Fruit fly (Drosophila melanogaster) whole organism: ENCODE results near the gene Kdm2.

Experiments
- CG8478 ChIP-seq: fragments of >200 bp; optimal IDR thresholded peaks from 2 replicates; lab custom pipeline; 2018; ENCODE audit warnings: inconsistent platforms
- Dll ChIP-seq: fragments of >200 bp; optimal IDR thresholded peaks from 2 replicates; lab custom pipeline; 2017
- EcR ChIP-seq, 2 experiments: fragments of >200 bp; optimal IDR thresholded peaks; 2 replicates each; lab custom pipeline; 2017; ENCODE audit warnings: missing biosample characterization in 2 of 2, missing genetic modification characterization in 2 of 2, missing genetic modification reagents in 2 of 2
- pan ChIP-seq: fragments of >200 bp; optimal IDR thresholded peaks from 2 replicates; lab custom pipeline; 2017
- psq ChIP-seq: fragments of >200 bp; optimal IDR thresholded peaks from 2 replicates; lab custom pipeline; 2017
- usp ChIP-seq: fragments of >200 bp; optimal IDR thresholded peaks from 2 replicates; lab custom pipeline; 2017; ENCODE audit warnings: missing biosample characterization, missing genetic modification characterization, mixed read lengths

Kdm2 gene

dm6 chr3R:9051937-9052680, at the start of gene Kdm2:
Gene Kdm2 (plus strand): TSS chr3R:9052495.
- TF ChIP-seq EcR (GFP tag; optimal IDR thresholded peaks at IDR 0.05; lab: Kevin White, UChicago) (no peak), usp (no peak), CG8478 (no peak), psq (lab: Kevin White, UChicago) (no peak), pan (lab: Kevin White, UChicago) (no peak), Dll (no peak)

DNA sequence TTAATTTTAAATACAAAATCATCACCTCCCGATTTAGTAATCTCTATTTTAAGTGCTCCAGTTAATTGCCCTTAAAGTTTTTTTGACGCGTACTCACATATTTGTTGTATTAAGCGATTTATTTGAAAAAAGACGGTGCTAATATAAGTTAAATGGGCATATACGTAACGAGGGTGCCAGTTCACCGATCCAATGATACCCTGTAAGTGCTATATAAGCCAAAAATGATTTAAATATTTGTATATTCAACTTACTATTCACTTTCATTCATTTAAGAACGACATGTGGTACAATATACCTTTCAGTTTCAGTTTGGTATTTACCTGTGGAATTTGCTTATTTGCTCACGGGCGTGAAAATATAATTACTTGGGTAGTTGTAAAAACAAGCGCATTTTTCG, 49.8 kb upstream of the Kdm2 start:
- no peak for TF ChIP-seq psq (lab: Kevin White, UChicago)
- TF ChIP-seq CG8478: no peak
- no peak for TF ChIP-seq usp
- no peak for TF ChIP-seq pan (lab: Kevin White, UChicago)
- no peak for TF ChIP-seq EcR (GFP tag; optimal IDR thresholded peaks at IDR 0.05; lab: Kevin White, UChicago)
- no peak for TF ChIP-seq Dll

DNA sequence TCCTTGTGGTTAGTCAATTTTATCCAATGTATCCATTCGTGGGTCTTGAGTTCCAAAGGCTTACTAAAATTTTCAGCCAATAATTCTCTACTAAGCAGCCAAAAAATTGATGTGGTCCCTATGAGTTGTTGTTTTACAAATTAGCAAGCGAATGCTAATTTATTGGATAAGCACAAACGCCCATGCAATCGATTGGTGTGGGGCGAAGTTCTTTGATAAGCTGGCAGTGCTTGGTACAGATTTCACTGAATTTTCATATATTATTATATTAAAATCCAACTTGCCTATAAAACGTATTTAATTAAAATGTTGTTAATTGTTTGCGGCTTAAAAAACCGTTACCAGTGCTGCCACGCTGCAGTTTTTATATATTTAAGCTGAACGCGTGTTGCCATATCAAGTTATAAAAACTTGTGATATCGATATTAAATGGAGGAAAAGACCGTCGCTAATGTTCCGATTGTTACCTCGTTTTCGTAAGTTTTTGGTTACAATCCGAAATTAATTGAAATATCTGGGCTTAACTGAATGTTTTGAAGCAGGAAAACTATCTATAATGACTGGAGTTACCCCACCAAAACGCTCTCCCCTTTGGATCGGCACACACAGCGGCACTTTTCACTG, 48.6 kb upstream of the Kdm2 start, which contains the start of the genes CG31100 and CG11980:
Gene CG31100 (minus strand): TSS at position 51 of the 624 bp plus-strand sequence.
Gene CG11980 (plus strand): TSS at position 418 of the 624 bp plus-strand sequence.
- TF ChIP-seq Dll (no peak), CG8478 (no peak), psq (lab: Kevin White, UChicago) (no peak), EcR (GFP tag; optimal IDR thresholded peaks at IDR 0.05; lab: Kevin White, UChicago) (no peak), usp (no peak), pan (lab: Kevin White, UChicago) (no peak)

DNA sequence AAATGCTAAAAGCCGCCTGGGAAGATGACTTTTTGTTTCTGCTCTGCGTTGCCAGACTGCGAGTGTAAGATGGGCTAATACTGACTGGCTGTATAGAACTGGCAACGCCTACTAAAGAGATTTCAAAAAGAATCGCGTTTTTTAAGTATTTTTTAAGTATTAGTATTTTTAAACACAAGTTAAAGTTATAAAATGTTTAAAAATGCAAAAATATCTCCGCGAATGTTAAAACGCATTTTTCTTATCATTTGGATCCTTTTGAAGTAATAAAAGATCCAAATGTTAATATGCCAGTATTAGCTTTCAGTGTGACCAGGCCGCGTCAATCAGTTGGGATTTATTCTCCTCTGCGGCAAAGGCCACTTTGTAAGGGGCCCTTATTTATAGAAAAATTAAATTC, 46.2 kb upstream of the Kdm2 start, which contains the start of the genes Prosbeta3 and Iru:
Gene Prosbeta3 (minus strand): TSS at position 98 of the 400 bp plus-strand sequence.
Gene Iru (plus strand): TSS at position 328 of the 400 bp plus-strand sequence.
- no peak for TF ChIP-seq pan (lab: Kevin White, UChicago)
- TF ChIP-seq CG8478: no peak
- no peak for TF ChIP-seq EcR (GFP tag; optimal IDR thresholded peaks at IDR 0.05; lab: Kevin White, UChicago)
- no peak for TF ChIP-seq Dll
- TF ChIP-seq psq (lab: Kevin White, UChicago): no peak
- no peak for TF ChIP-seq usp

DNA sequence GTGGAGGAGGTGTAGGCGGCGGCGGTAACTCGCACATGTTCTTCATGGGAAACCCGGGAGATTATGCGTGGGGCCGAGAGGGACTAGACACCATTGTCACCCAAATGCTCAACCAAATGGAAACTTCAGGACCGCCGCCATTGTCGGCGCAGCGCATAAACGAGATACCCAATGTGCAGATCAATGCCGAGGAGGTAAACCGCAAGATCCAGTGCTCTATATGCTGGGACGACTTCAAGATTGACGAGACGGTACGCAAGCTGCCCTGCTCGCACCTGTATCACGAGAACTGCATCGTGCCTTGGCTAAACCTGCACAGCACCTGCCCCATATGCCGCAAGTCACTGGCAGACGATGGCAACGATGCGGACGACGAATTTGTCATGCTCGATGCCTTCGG, 45.0 kb upstream of the Kdm2 start:
- TF ChIP-seq psq (lab: Kevin White, UChicago) (no peak), pan (lab: Kevin White, UChicago) (no peak), usp (no peak), Dll (no peak), CG8478 (no peak), EcR (GFP tag; optimal IDR thresholded peaks at IDR 0.05; lab: Kevin White, UChicago) (no peak)

DNA sequence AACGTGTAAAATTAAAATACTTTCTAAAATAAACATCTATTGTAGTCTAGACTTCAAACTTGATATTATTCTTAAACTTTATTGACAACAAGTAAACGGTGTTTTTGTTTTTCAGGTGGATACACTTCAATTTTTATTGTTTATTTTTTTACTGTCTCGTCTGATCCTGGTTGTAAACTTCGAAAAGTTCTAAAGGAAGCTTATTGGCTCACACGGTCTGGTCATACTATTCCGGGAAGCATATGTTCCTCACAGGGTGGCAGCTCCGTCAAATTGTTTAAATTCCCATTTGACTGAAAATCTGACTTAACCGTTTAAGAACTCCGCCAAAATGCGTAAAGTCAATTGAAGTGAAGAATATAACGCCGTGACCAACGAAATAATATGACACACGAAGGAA, 44.1 kb upstream of the Kdm2 start, which contains the start of gene CG11983:
Gene CG11983 (plus strand): TSS at position 120 of the 400 bp plus-strand sequence.
- TF ChIP-seq CG8478 (no peak), usp (no peak), Dll (no peak), pan (lab: Kevin White, UChicago) (no peak), psq (lab: Kevin White, UChicago) (no peak), EcR (GFP tag; optimal IDR thresholded peaks at IDR 0.05; lab: Kevin White, UChicago) (no peak)

- TF ChIP-seq CG8478: no peak
- TF ChIP-seq usp: no peak
- TF ChIP-seq EcR (GFP tag; optimal IDR thresholded peaks at IDR 0.05; lab: Kevin White, UChicago): no peak
- no peak for TF ChIP-seq pan (lab: Kevin White, UChicago)
- no peak for TF ChIP-seq psq (lab: Kevin White, UChicago)
- no peak for TF ChIP-seq Dll
These were observed 41.6 kb upstream of the Kdm2 start for dm6 chr3R:9010695-9011094.

dm6 chr3R:9011708-9012107, 40.6 kb upstream of the Kdm2 start:
- TF ChIP-seq EcR (GFP tag; optimal IDR thresholded peaks at IDR 0.05; lab: Kevin White, UChicago): no peak
- no peak for TF ChIP-seq psq (lab: Kevin White, UChicago)
- no peak for TF ChIP-seq CG8478
- TF ChIP-seq pan (lab: Kevin White, UChicago): no peak
- TF ChIP-seq usp: no peak
- TF ChIP-seq Dll: no peak

dm6 chr3R:9013765-9014380, 38.4 kb upstream of the Kdm2 start:
- TF ChIP-seq CG8478 (no peak), usp (no peak), Dll (no peak), psq (lab: Kevin White, UChicago) (no peak), EcR (GFP tag; optimal IDR thresholded peaks at IDR 0.05; lab: Kevin White, UChicago) (no peak), pan (lab: Kevin White, UChicago) (no peak)

- TF ChIP-seq pan (lab: Kevin White, UChicago) (no peak), Dll (no peak), CG8478 (no peak), psq (lab: Kevin White, UChicago) (no peak), usp (no peak), EcR (GFP tag; optimal IDR thresholded peaks at IDR 0.05; lab: Kevin White, UChicago) (no peak)
These were observed 37.3 kb upstream of the Kdm2 start, which contains the start of the genes Kcmf1, Sf3b5 and CG11986 for dm6 chr3R:9014859-9015466. Gene Kcmf1 (minus strand): TSS chr3R:9014909. Gene Sf3b5 (minus strand): TSS chr3R:9015341. Gene CG11986 (plus strand): TSS chr3R:9015446.

- no peak for TF ChIP-seq Dll
- no peak for TF ChIP-seq pan (lab: Kevin White, UChicago)
- TF ChIP-seq EcR (GFP tag; optimal IDR thresholded peaks at IDR 0.05; lab: Kevin White, UChicago): no peak
- no peak for TF ChIP-seq usp
- TF ChIP-seq psq (lab: Kevin White, UChicago): no peak
- TF ChIP-seq CG8478: no peak
These were observed 35.4 kb upstream of the Kdm2 start for dm6 chr3R:9016869-9017268.
